Worm (Caenorhabditis elegans): ENCODE data around the gene acl-14.

The acl-14 gene

DNA sequence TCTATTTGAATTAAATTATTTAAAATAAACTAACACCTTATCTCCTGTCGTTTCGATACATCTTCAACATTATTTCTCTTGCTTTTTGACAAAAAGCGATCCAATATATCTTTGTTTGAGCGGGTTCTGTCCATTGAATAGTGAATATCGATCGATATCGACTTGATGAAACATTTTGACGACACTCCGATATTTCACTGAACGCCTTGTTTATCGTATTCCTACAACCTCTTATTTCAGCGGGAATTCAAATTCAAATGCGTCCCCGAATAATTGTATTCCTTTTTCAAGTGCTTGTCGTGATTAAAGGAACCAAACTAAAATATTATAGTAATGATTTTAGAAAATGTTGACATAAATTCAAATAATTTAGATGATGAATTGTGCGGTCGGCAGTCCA, 13.4 kb upstream of the acl-14 start, which contains the start of the genes K07B1.7 and try-5 (continued):
- TF ChIP-seq F10B5.3 (tag; optimal IDR thresholded peaks at IDR 0.05) (no peak), dmd-6 (GFP tag; IDR thresholded peaks at IDR 0.05) (no peak), R02D3.7 (tag; optimal IDR thresholded peaks at IDR 0.05) (peak; percentile 83), lin-1 (GFP tag; IDR thresholded peaks at IDR 0.05) (no peak), nhr-41 (GFP tag; IDR thresholded peaks at IDR 0.05) (no peak), aly-2 (tag; optimal IDR thresholded peaks at IDR 0.05) (no peak), nhr-76 (tag; optimal IDR thresholded peaks at IDR 0.05) (no peak), Y48G9A.11 (GFP tag; IDR thresholded peaks at IDR 0.05) (peak; percentile 93)

DNA sequence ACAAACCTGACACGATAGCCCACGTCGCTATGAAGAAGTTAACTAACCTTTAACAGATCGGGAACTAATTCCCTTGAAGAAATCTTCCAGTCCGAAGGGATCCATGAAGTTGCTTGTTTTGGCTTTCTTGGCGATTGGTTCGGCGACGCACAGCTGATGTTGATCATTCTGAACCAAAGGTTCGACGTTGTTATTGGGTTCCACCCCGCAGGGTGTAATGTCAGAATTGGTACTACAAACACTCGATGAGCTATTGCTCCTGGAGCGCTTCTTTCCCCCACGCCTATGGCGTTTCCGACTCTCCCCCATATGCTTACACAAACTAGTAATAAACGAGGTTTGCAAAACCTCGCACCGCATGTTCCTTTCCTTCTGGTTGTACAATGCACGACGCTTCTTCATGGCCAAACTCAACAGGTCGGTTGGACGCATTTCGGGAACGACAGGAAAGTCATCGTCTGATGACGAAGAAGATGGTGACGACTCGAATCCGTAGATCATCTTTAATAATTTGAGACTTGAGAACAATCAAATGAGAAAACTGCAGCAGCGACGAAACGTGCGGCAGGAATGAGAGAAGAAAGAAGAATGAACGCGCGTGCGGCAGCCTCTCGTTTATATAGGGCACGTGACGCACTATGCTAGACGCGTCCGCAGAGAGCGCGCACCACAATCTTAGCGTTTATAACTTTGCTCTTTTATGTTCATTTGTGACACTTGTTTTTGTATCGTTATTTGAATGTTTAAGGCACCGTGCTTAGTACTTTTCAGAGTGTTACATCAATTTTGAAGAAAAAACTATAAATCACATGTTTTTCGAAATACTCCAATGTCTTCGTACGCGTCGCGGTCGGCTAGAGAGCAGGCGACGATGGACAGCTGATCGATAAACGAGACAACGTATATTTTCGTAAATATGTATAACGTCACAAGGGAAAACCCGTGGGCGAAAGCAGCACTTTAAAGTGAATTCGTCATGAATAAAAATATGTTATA, 10.5 kb upstream of the acl-14 start, which contains the start of gene tos-1:
TSS of gene tos-1 (minus strand) at position 575 of the 996 bp plus-strand sequence.
- peak; percentile 98 for TF ChIP-seq tra-1 (GFP tag; IDR thresholded peaks at IDR 0.05)
- no peak for TF ChIP-seq ceh-44 (GFP tag; IDR thresholded peaks at IDR 0.05)
- peak; percentile 82 for TF ChIP-seq zag-1 (tag; optimal IDR thresholded peaks at IDR 0.05)
- TF ChIP-seq mes-2 (tag; optimal IDR thresholded peaks at IDR 0.05; ENCODE audit: poor library complexity, severe bottlenecking): peak; percentile 78
- peak; percentile 77; the same call in 1 of the 2 replicates for TF ChIP-seq mxl-2 (GFP tag; conservative IDR thresholded peaks at IDR 0.05)
- TF ChIP-seq duxl-1 (tag; optimal IDR thresholded peaks at IDR 0.05; ENCODE audit: poor library complexity): peak; percentile 68
- TF ChIP-seq nhr-41 (GFP tag; IDR thresholded peaks at IDR 0.05): peak; percentile 79; the same call in 1 of the 2 replicates
- no peak for TF ChIP-seq tag-97 (GFP tag; IDR thresholded peaks at IDR 0.05)
- no peak for TF ChIP-seq nhr-111 (GFP tag; optimal IDR thresholded peaks at IDR 0.05)
- TF ChIP-seq ceh-20 (GFP tag; IDR thresholded peaks at IDR 0.05): peak; percentile 100
- peak; percentile 97 for TF ChIP-seq nhr-102 (tag; optimal IDR thresholded peaks at IDR 0.05)
- peak; percentile 58 for TF ChIP-seq unc-130 (GFP tag; optimal IDR thresholded peaks at IDR 0.05)
- TF ChIP-seq saeg-2 (GFP tag; IDR thresholded peaks at IDR 0.05): peak; percentile 95
- TF ChIP-seq hlh-30 (tag; optimal IDR thresholded peaks at IDR 0.05; ENCODE audit: insufficient read depth): peak; percentile 100
- TF ChIP-seq lin-15B (tag; optimal IDR thresholded peaks at IDR 0.05): peak; percentile 58
- peak; percentile 95 for TF ChIP-seq nhr-6 (tag; optimal IDR thresholded peaks at IDR 0.05)
- TF ChIP-seq mdl-1 (tag; optimal IDR thresholded peaks at IDR 0.05): peak; percentile 99
- peak; percentile 84 for TF ChIP-seq lin-38 (GFP tag; IDR thresholded peaks at IDR 0.05)
- peak; percentile 51 for TF ChIP-seq sdz-12 (GFP tag; optimal IDR thresholded peaks at IDR 0.05)
- TF ChIP-seq spr-3 (GFP tag; optimal IDR thresholded peaks at IDR 0.05): peak; percentile 85
- TF ChIP-seq R02D3.7 (tag; optimal IDR thresholded peaks at IDR 0.05): no peak
- TF ChIP-seq T20F7.1 (GFP tag; optimal IDR thresholded peaks at IDR 0.05): peak; percentile 97
- TF ChIP-seq ceh-82 (tag; optimal IDR thresholded peaks at IDR 0.05): no peak
- TF ChIP-seq spr-1 (tag; optimal IDR thresholded peaks at IDR 0.05): peak; percentile 90
- TF ChIP-seq pha-4 (GFP tag; IDR thresholded peaks at IDR 0.05): peak; percentile 94
- no peak for TF ChIP-seq pha-4 (tag; optimal IDR thresholded peaks at IDR 0.05)
- TF ChIP-seq nhr-237 (tag; optimal IDR thresholded peaks at IDR 0.05): peak; percentile 71
- TF ChIP-seq daf-8 (GFP tag; IDR thresholded peaks at IDR 0.05): 0 out of 2 replicates have a peak, but pooled peaks have one; percentile 62
- TF ChIP-seq F37D6.2 (tag; optimal IDR thresholded peaks at IDR 0.05): peak; percentile 95
- TF ChIP-seq lin-1 (GFP tag; IDR thresholded peaks at IDR 0.05): peak; percentile 74
- peak; percentile 61 for TF ChIP-seq arid-1 (GFP tag; conservative IDR thresholded peaks at IDR 0.05)
- peak; percentile 94 for TF ChIP-seq nhr-10 (tag; optimal IDR thresholded peaks at IDR 0.05)
- TF ChIP-seq mdt-29 (GFP tag; IDR thresholded peaks at IDR 0.05): peak; percentile 98
- peak; percentile 95 for TF ChIP-seq gei-8 (GFP tag; optimal IDR thresholded peaks at IDR 0.05)
- TF ChIP-seq ZK546.5 (tag; optimal IDR thresholded peaks at IDR 0.05): peak in 1 of 2 experiments; percentile 56
- TF ChIP-seq nhr-42 (GFP tag; IDR thresholded peaks at IDR 0.05): peak; percentile 96
- TF ChIP-seq ceh-62 (tag; optimal IDR thresholded peaks at IDR 0.05): no peak
- TF ChIP-seq nhr-48 (tag; optimal IDR thresholded peaks at IDR 0.05): peak; percentile 97
- TF ChIP-seq lir-3 (tag; optimal IDR thresholded peaks at IDR 0.05): peak; percentile 51
- TF ChIP-seq zfp-3 (GFP tag; conservative IDR thresholded peaks at IDR 0.05): peak; percentile 98
- TF ChIP-seq madf-5 (GFP tag; IDR thresholded peaks at IDR 0.05): peak; percentile 48 to 90; a peak in 1 of 4 replicates
